Fruit fly (Drosophila melanogaster) whole organism, pupa: ENCODE data around the gene Cad86C.

Experiments
- CG14655 ChIP-seq: fragments of 200-800 bp; sonication (Bioruptor generic); optimal IDR thresholded peaks from 3 replicates; lab custom pipeline; 2017; ENCODE audit warnings: mild to moderate bottlenecking, missing biosample characterization, missing genetic modification reagents, missing genetic modification characterization
- CG15710 ChIP-seq: fragments of 200-800 bp; sonication (Bioruptor generic); optimal IDR thresholded peaks from 2 replicates; lab custom pipeline; 2018; ENCODE audit warnings: missing biosample characterization, mild to moderate bottlenecking, missing genetic modification characterization, moderate library complexity
- CG34367 ChIP-seq: fragments of 200-800 bp; sonication (Bioruptor generic); optimal IDR thresholded peaks from 2 replicates; lab custom pipeline; 2018; ENCODE audit warnings: missing biosample characterization, mild to moderate bottlenecking, missing genetic modification characterization
- CG4496 ChIP-seq: fragments of 200-800 bp; sonication (Bioruptor generic); IDR thresholded peaks from 3 replicates; pipeline ENCODE4 v1.3.6; 2022; ENCODE audit warnings: missing biosample characterization, missing genetic modification characterization
- CG9948 ChIP-seq: fragments of 200-800 bp; sonication (Bioruptor generic); optimal IDR thresholded peaks from 2 replicates; lab custom pipeline; 2018; ENCODE audit warnings: missing biosample characterization, mild to moderate bottlenecking, missing genetic modification characterization, moderate library complexity
- D1 ChIP-seq: fragments of 200-800 bp; sonication (Bioruptor generic); optimal IDR thresholded peaks from 2 replicates; lab custom pipeline; 2018; ENCODE audit warnings: missing biosample characterization, mild to moderate bottlenecking, missing genetic modification characterization, moderate library complexity
- EcR ChIP-seq: fragments of 200-800 bp; sonication (Bioruptor generic); optimal IDR thresholded peaks from 3 replicates; lab custom pipeline; 2019; ENCODE audit warnings: missing biosample characterization, missing genetic modification characterization, mild to moderate bottlenecking, moderate library complexity, missing genetic modification reagents
- Pif1B ChIP-seq: fragments of 200-800 bp; sonication (Bioruptor generic); optimal IDR thresholded peaks from 3 replicates; lab custom pipeline; 2016; ENCODE audit warnings: missing biosample characterization, missing genetic modification characterization
- fd96Ca ChIP-seq: fragments of 200-800 bp; sonication (Bioruptor generic); IDR thresholded peaks from 3 replicates; pipeline ENCODE4 v1.3.6; 2022; ENCODE audit warnings: missing biosample characterization, missing genetic modification characterization
- gl ChIP-seq: fragments of 200-800 bp; sonication (Bioruptor generic); optimal IDR thresholded peaks from 2 replicates; lab custom pipeline; 2018; ENCODE audit warnings: missing biosample characterization, mild to moderate bottlenecking, missing genetic modification characterization
- rn ChIP-seq: fragments of 200-800 bp; sonication (Bioruptor generic); IDR thresholded peaks from 2 replicates; pipeline ENCODE4 v1.3.6; 2022; ENCODE audit warnings: missing biosample characterization, missing genetic modification characterization

- TF ChIP-seq CG4496: no peak
- no peak for TF ChIP-seq rn
- no peak for TF ChIP-seq gl (tag; lab: Kevin White, UChicago)
- no peak for TF ChIP-seq Pif1B (GFP tag; lab: Kevin White, UChicago)
- TF ChIP-seq CG9948: no peak
- TF ChIP-seq D1 (tag; lab: Kevin White, UChicago): no peak
- TF ChIP-seq fd96Ca (GFP tag; lab: Robert Waterston, UW): no peak; the same call in 2 of the 3 replicates
- TF ChIP-seq CG14655: no peak
- TF ChIP-seq CG15710 (tag; lab: Kevin White, UChicago): no peak
- TF ChIP-seq CG34367: no peak
- TF ChIP-seq EcR (GFP tag; lab: Kevin White, UChicago): no peak
Measured at dm6 chr3R:10850636-10851035, 23.8 kb downstream of the Cad86C start.
